Worm (Caenorhabditis elegans) whole organism, L1 larva: ENCODE results near the gene ZK682.7.

Experiments
- blmp-1 ChIP-seq: fragments of 150-350 bp; optimal IDR thresholded peaks from 2 replicates; lab custom pipeline; 2014; ENCODE audit warnings: missing biosample characterization, missing genetic modification characterization
- ceh-82 ChIP-seq, 3 experiments: fragments of 150-350 bp in 1 of 3; sonication (generic microtip) in 2 of 3; optimal IDR thresholded peaks; 2 replicates each; lab custom pipeline; 2014 to 2017; ENCODE audit warnings: missing biosample characterization in 3 of 3, missing genetic modification characterization in 3 of 3
- ceh-88 ChIP-seq: fragments of 200-800 bp; sonication (Bioruptor generic); IDR thresholded peaks from 2 replicates; pipeline ENCODE4 v1.3.6; 2022; ENCODE audit warnings: missing genetic modification characterization, missing compliant biosample characterization
- fos-1 ChIP-seq: fragments of 150-350 bp; optimal IDR thresholded peaks from 2 replicates; lab custom pipeline; 2014; ENCODE audit warnings: missing biosample characterization, missing genetic modification characterization
- lin-15B ChIP-seq: fragments of 150-350 bp; sonication (generic microtip); optimal IDR thresholded peaks from 3 replicates; lab custom pipeline; 2014; ENCODE audit warnings: missing biosample characterization, missing genetic modification characterization
- nhr-76 ChIP-seq: sonication (generic microtip); optimal IDR thresholded peaks from 2 replicates; lab custom pipeline; 2017; ENCODE audit warnings: missing biosample characterization, missing genetic modification characterization
- vab-15 ChIP-seq: sonication (generic microtip); optimal IDR thresholded peaks from 2 replicates; lab custom pipeline; 2017; ENCODE audit warnings: missing genotype, mild to moderate bottlenecking, missing genetic modification characterization, missing compliant biosample characterization
- ztf-11 ChIP-seq, 2 experiments: sonication (generic microtip); optimal IDR thresholded peaks; 2 replicates each; lab custom pipeline; 2016 to 2017; ENCODE audit warnings: missing genetic modification characterization in 2 of 2, missing biosample characterization in 1 of 2, missing compliant biosample characterization in 1 of 2

DNA sequence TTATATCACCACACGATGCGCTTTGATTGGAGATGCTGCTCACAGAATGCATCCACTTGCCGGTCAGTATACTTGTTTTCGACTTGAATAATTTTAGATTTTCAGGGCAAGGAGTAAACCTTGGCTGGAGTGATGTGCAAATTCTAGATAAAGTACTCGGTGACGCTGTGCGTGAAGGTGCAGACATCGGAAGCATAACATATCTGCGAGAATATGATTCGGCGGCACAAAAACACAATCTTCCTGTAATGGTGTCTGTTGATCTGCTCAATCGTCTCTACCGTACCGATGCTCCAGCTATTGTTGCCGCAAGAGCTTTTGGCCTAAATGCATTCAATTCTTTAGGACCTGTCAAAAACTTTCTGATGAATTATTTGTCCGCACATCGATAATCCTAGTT lies 46.5 kb upstream of the ZK682.7 start:
- no peak for TF ChIP-seq blmp-1
- no peak for TF ChIP-seq ceh-88 (GFP tag; lab: Robert Waterston, UW)
- TF ChIP-seq ceh-82 (tag; optimal IDR thresholded peaks at IDR 0.05; lab: Kevin White, UChicago): no peak
- no peak for TF ChIP-seq lin-15B (tag; lab: Kevin White, UChicago)
- no peak for TF ChIP-seq fos-1 (tag; lab: Kevin White, UChicago)
- no peak for TF ChIP-seq ztf-11 (tag; optimal IDR thresholded peaks at IDR 0.05; lab: Kevin White, UChicago)
- no peak for TF ChIP-seq vab-15
- no peak for TF ChIP-seq nhr-76 (tag; lab: Kevin White, UChicago)
